Worm (Caenorhabditis elegans) whole organism, L1 larva: Measurements from ENCODE around the gene spe-36.

ENCODE experiments used
- C04F5.9 ChIP-seq: sonication (generic microtip); optimal IDR thresholded peaks from 2 replicates; lab custom pipeline; 2016; ENCODE audit warnings: missing genetic modification characterization, missing compliant biosample characterization
- C16A3.4 ChIP-seq: fragments of 150-350 bp; optimal IDR thresholded peaks from 2 replicates; lab custom pipeline; 2014; ENCODE audit warnings: missing biosample characterization, missing genetic modification characterization
- F16B12.6 ChIP-seq: fragments of 150-350 bp; optimal IDR thresholded peaks from 2 replicates; lab custom pipeline; 2014; ENCODE audit warnings: missing biosample characterization, missing genetic modification characterization
- Y116A8C.19 ChIP-seq: sonication (generic microtip); optimal IDR thresholded peaks from 2 replicates; lab custom pipeline; 2016; ENCODE audit warnings: missing compliant biosample characterization, missing genetic modification characterization, borderline replicate concordance
- aha-1 ChIP-seq: fragments of 150-350 bp; optimal IDR thresholded peaks from 2 replicates; lab custom pipeline; 2014; ENCODE audit warnings: missing biosample characterization, missing genetic modification characterization
- aly-2 ChIP-seq: fragments of 150-350 bp; optimal IDR thresholded peaks from 2 replicates; lab custom pipeline; 2014; ENCODE audit warnings: missing biosample characterization, missing genetic modification characterization
- ama-1 ChIP-seq: fragments of 150-350 bp; optimal IDR thresholded peaks from 2 replicates; lab custom pipeline; 2014
- ceh-63 ChIP-seq: fragments of 200-800 bp; sonication (Bioruptor generic); optimal IDR thresholded peaks from 2 replicates; lab custom pipeline; 2018; ENCODE audit warnings: mild to moderate bottlenecking, missing genetic modification characterization, missing compliant biosample characterization
- ceh-82 ChIP-seq, 3 experiments: fragments of 150-350 bp in 1 of 3; sonication (generic microtip) in 2 of 3; optimal IDR thresholded peaks; 2 replicates each; lab custom pipeline; 2014 to 2017; ENCODE audit warnings: missing biosample characterization in 3 of 3, missing genetic modification characterization in 3 of 3
- ceh-88 ChIP-seq: fragments of 200-800 bp; sonication (Bioruptor generic); IDR thresholded peaks from 2 replicates; pipeline ENCODE4 v1.3.6; 2022; ENCODE audit warnings: missing genetic modification characterization, missing compliant biosample characterization
- ceh-90 ChIP-seq: sonication (generic microtip); optimal IDR thresholded peaks from 2 replicates; lab custom pipeline; 2016; ENCODE audit warnings: missing genetic modification characterization, missing compliant biosample characterization
- ces-1 ChIP-seq: fragments of 150-350 bp; optimal IDR thresholded peaks from 2 replicates; lab custom pipeline; 2014; ENCODE audit warnings: missing biosample characterization, missing genetic modification reagents, missing genetic modification characterization
- dsc-1 ChIP-seq: sonication (generic microtip); optimal IDR thresholded peaks from 2 replicates; lab custom pipeline; 2016; ENCODE audit warnings: mild to moderate bottlenecking, missing genetic modification characterization, missing compliant biosample characterization
- efl-1 ChIP-seq, 4 experiments: fragments of 150-350 bp; optimal IDR thresholded peaks in 3 of 4; peaks in 1 of 4; 1 replicate in 1 of 4; 2 replicates in 3 of 4; lab custom pipeline; 2014; ENCODE audit warnings: missing biosample characterization in 2 of 4, missing genetic modification characterization in 2 of 4, missing genetic modification reagents in 2 of 4
- efl-3 ChIP-seq: fragments of 200-800 bp; sonication (Bioruptor generic); optimal IDR thresholded peaks from 2 replicates; lab custom pipeline; 2018; ENCODE audit warnings: mild to moderate bottlenecking, missing genetic modification characterization, missing compliant biosample characterization
- elt-3 ChIP-seq, 6 experiments: fragments of 150-350 bp in 1 of 6; sonication (generic microtip); optimal IDR thresholded peaks; 2 replicates each; lab custom pipeline; 2017 to 2018; ENCODE audit warnings: missing biosample characterization in 6 of 6, missing genetic modification characterization in 6 of 6, inconsistent platforms in 1 of 6
- fkh-10 ChIP-seq: sonication (generic microtip); optimal IDR thresholded peaks from 2 replicates; lab custom pipeline; 2017; ENCODE audit warnings: missing biosample characterization, missing genetic modification reagents, missing genetic modification characterization
- fkh-8 ChIP-seq: sonication (generic microtip); optimal IDR thresholded peaks from 2 replicates; lab custom pipeline; 2016; ENCODE audit warnings: mild to moderate bottlenecking, missing genetic modification characterization, missing compliant biosample characterization
- hlh-17 ChIP-seq: fragments of 200-800 bp; sonication (Bioruptor generic); optimal IDR thresholded peaks from 2 replicates; lab custom pipeline; 2018; ENCODE audit warnings: missing genetic modification characterization, mild to moderate bottlenecking, missing compliant biosample characterization, moderate library complexity, borderline replicate concordance
- hpl-2 ChIP-seq: fragments of 150-350 bp; optimal IDR thresholded peaks from 2 replicates; lab custom pipeline; 2014; ENCODE audit warnings: missing biosample characterization, missing genetic modification reagents, missing genetic modification characterization
- irx-1 ChIP-seq: sonication (generic microtip); optimal IDR thresholded peaks from 2 replicates; lab custom pipeline; 2016; ENCODE audit warnings: missing genetic modification characterization, missing compliant biosample characterization
- isw-1 ChIP-seq: fragments of 200-800 bp; sonication (Bioruptor generic); IDR thresholded peaks from 2 replicates; pipeline ENCODE4 v1.3.6; 2022; ENCODE audit warnings: missing genetic modification characterization, missing compliant biosample characterization
- jun-1 ChIP-seq: fragments of 150-350 bp; optimal IDR thresholded peaks from 2 replicates; lab custom pipeline; 2014; ENCODE audit warnings: missing biosample characterization, missing genetic modification reagents, missing genetic modification characterization
- lin-15B ChIP-seq: fragments of 150-350 bp; sonication (generic microtip); optimal IDR thresholded peaks from 3 replicates; lab custom pipeline; 2014; ENCODE audit warnings: missing biosample characterization, missing genetic modification characterization
- lin-39 ChIP-seq: fragments of 150-350 bp; optimal IDR thresholded peaks from 2 replicates; lab custom pipeline; 2014; ENCODE audit warnings: missing biosample characterization, missing genetic modification reagents, missing genetic modification characterization
- lir-3 ChIP-seq: sonication (generic microtip); optimal IDR thresholded peaks from 2 replicates; lab custom pipeline; 2016; ENCODE audit warnings: mild to moderate bottlenecking, missing genetic modification characterization, moderate library complexity, missing compliant biosample characterization; ENCODE audit not compliant: poor library complexity
- lsy-2 ChIP-seq, 2 experiments: fragments of 150-350 bp; optimal IDR thresholded peaks; 2 replicates each; lab custom pipeline; 2014; ENCODE audit warnings: missing biosample characterization in 2 of 2, missing genetic modification characterization in 2 of 2
- mdl-1 ChIP-seq, 2 experiments: fragments of 150-350 bp; optimal IDR thresholded peaks; 2 replicates each; lab custom pipeline; 2014 to 2017; ENCODE audit warnings: missing biosample characterization in 2 of 2, missing genetic modification characterization in 2 of 2, inconsistent platforms in 1 of 2
- nhr-11 ChIP-seq: fragments of 150-350 bp; optimal IDR thresholded peaks from 2 replicates; lab custom pipeline; 2014; ENCODE audit warnings: missing biosample characterization, missing genetic modification characterization
- nhr-12 ChIP-seq: sonication (generic microtip); optimal IDR thresholded peaks from 2 replicates; lab custom pipeline; 2017; ENCODE audit warnings: missing biosample characterization, missing genetic modification characterization
- nhr-19 ChIP-seq: fragments of 200-800 bp; sonication (Bioruptor generic); conservative IDR thresholded peaks from 2 replicates; pipeline ENCODE4 v1.3.6; 2022; ENCODE audit warnings: missing genetic modification characterization, missing compliant biosample characterization
- nhr-20 ChIP-seq: sonication (generic microtip); optimal IDR thresholded peaks from 2 replicates; lab custom pipeline; 2016; ENCODE audit warnings: mild to moderate bottlenecking, missing genetic modification characterization, missing compliant biosample characterization
- nhr-47 ChIP-seq: sonication (generic microtip); optimal IDR thresholded peaks from 2 replicates; lab custom pipeline; 2016; ENCODE audit warnings: mild to moderate bottlenecking, missing genetic modification characterization, moderate library complexity, missing compliant biosample characterization
- nhr-71 ChIP-seq: sonication (generic microtip); optimal IDR thresholded peaks from 2 replicates; lab custom pipeline; 2016; ENCODE audit warnings: mild to moderate bottlenecking, missing genetic modification characterization, moderate library complexity, missing compliant biosample characterization
- nhr-84 ChIP-seq: sonication (generic microtip); optimal IDR thresholded peaks from 2 replicates; lab custom pipeline; 2017; ENCODE audit warnings: missing biosample characterization, missing genetic modification characterization
- nhr-85 ChIP-seq: sonication (generic microtip); peaks from one replicate; lab custom pipeline; 2016; ENCODE audit warnings: missing genetic modification characterization, inconsistent platforms, missing compliant biosample characterization
- nhr-90 ChIP-seq: sonication (generic microtip); optimal IDR thresholded peaks from 2 replicates; lab custom pipeline; 2016; ENCODE audit warnings: mild to moderate bottlenecking, missing genetic modification characterization, missing compliant biosample characterization; ENCODE audit not compliant: poor library complexity
- pax-3 ChIP-seq: fragments of 200-800 bp; sonication (Bioruptor generic); optimal IDR thresholded peaks from 2 replicates; lab custom pipeline; 2018; ENCODE audit warnings: mild to moderate bottlenecking, missing genetic modification characterization, moderate library complexity, missing compliant biosample characterization
- snpc-4 ChIP-seq: fragments of 150-350 bp; optimal IDR thresholded peaks from 2 replicates; lab custom pipeline; 2014; ENCODE audit warnings: missing biosample characterization, missing genetic modification characterization
- snu-23 ChIP-seq: sonication (generic microtip); optimal IDR thresholded peaks from 2 replicates; lab custom pipeline; 2016; ENCODE audit warnings: missing genetic modification characterization, missing compliant biosample characterization
- sptf-1 ChIP-seq: fragments of 150-350 bp; optimal IDR thresholded peaks from 2 replicates; lab custom pipeline; 2014; ENCODE audit warnings: missing biosample characterization, missing genetic modification characterization
- sup-37 ChIP-seq: fragments of 200-800 bp; sonication (Bioruptor generic); optimal IDR thresholded peaks from 2 replicates; lab custom pipeline; 2018; ENCODE audit warnings: mild to moderate bottlenecking, missing genetic modification characterization, missing compliant biosample characterization
- swsn-7 ChIP-seq: sonication (generic microtip); optimal IDR thresholded peaks from 2 replicates; lab custom pipeline; 2016; ENCODE audit warnings: missing genetic modification characterization, missing compliant biosample characterization
- tlp-1 ChIP-seq: fragments of 150-350 bp; optimal IDR thresholded peaks from 2 replicates; lab custom pipeline; 2014; ENCODE audit warnings: missing biosample characterization, missing genetic modification characterization
- unc-30 ChIP-seq: sonication (generic microtip); optimal IDR thresholded peaks from 2 replicates; lab custom pipeline; 2017; ENCODE audit warnings: missing biosample characterization, missing genetic modification characterization
- unc-98 ChIP-seq: fragments of 200-800 bp; sonication (Bioruptor generic); IDR thresholded peaks from 2 replicates; pipeline ENCODE4 v1.3.6; 2022; ENCODE audit warnings: missing genetic modification characterization, missing compliant biosample characterization
- vab-15 ChIP-seq: sonication (generic microtip); optimal IDR thresholded peaks from 2 replicates; lab custom pipeline; 2017; ENCODE audit warnings: missing genotype, mild to moderate bottlenecking, missing genetic modification characterization, missing compliant biosample characterization
- xbp-1 ChIP-seq: sonication (generic microtip); optimal IDR thresholded peaks from 2 replicates; lab custom pipeline; 2016; ENCODE audit warnings: missing genetic modification characterization, missing compliant biosample characterization
- zag-1 ChIP-seq: fragments of 150-350 bp; optimal IDR thresholded peaks from 2 replicates; lab custom pipeline; 2014; ENCODE audit warnings: missing biosample characterization, missing genetic modification characterization
- zip-4 ChIP-seq: fragments of 200-800 bp; sonication (Bioruptor generic); optimal IDR thresholded peaks from 2 replicates; lab custom pipeline; 2018; ENCODE audit warnings: mild to moderate bottlenecking, missing genetic modification characterization, moderate library complexity, missing compliant biosample characterization
- ztf-11 ChIP-seq, 2 experiments: sonication (generic microtip); optimal IDR thresholded peaks; 2 replicates each; lab custom pipeline; 2016 to 2017; ENCODE audit warnings: missing genetic modification characterization in 2 of 2, missing biosample characterization in 1 of 2, missing compliant biosample characterization in 1 of 2
- ztf-4 ChIP-seq: fragments of 150-350 bp; optimal IDR thresholded peaks from 2 replicates; lab custom pipeline; 2014; ENCODE audit warnings: missing biosample characterization, missing genetic modification characterization

spe-36 gene

ce11 chrIV:11601721-11602405 is 9.8 kb upstream of the spe-36 start (continued):
- TF ChIP-seq mdl-1 (tag; optimal IDR thresholded peaks at IDR 0.05; lab: Kevin White, UChicago) (peak in 1 of 2 experiments; percentile 60), ceh-82 (tag; optimal IDR thresholded peaks at IDR 0.05; lab: Kevin White, UChicago) (peak; percentile 24 to 86 (median 63)), lir-3 (tag; lab: Kevin White, UChicago) (no peak), nhr-47 (peak; percentile 81), zip-4 (GFP tag; lab: Kevin White, UChicago) (no peak), C04F5.9 (tag; lab: Kevin White, UChicago) (peak; percentile 72), nhr-84 (tag; lab: Kevin White, UChicago) (no peak), isw-1 (GFP tag; lab: Robert Waterston, UW) (peak; percentile 62), tlp-1 (tag; lab: Kevin White, UChicago) (no peak), pax-3 (no peak), C16A3.4 (tag; lab: Kevin White, UChicago) (peak; percentile 81), hpl-2 (GFP tag; lab: Kevin White, UChicago) (peak; percentile 28), hlh-17 (no peak), ztf-4 (no peak), efl-3 (GFP tag; lab: Kevin White, UChicago) (no peak), nhr-20 (tag; lab: Kevin White, UChicago) (peak; percentile 73), efl-1 (optimal IDR thresholded peaks at IDR 0.05; lab: Kevin White, UChicago) (peak; percentile 76 to 84), efl-1 (GFP tag; optimal IDR thresholded peaks at IDR 0.05 in 1 of 2; lab: Kevin White, UChicago) (peak; percentile 71 to 97), ztf-11 (tag; optimal IDR thresholded peaks at IDR 0.05; lab: Kevin White, UChicago) (peak in 1 of 2 experiments; percentile 21), nhr-19 (GFP tag; lab: Robert Waterston, UW) (peak; percentile 72), ama-1 (lab: Kevin White, UChicago) (peak; percentile 27), snpc-4 (tag; lab: Kevin White, UChicago) (peak; percentile 52), ceh-88 (GFP tag; lab: Robert Waterston, UW) (no peak), unc-30 (tag; lab: Kevin White, UChicago) (no peak), lin-39 (tag; lab: Kevin White, UChicago) (peak; percentile 34), snu-23 (peak; percentile 82), lsy-2 (tag; optimal IDR thresholded peaks at IDR 0.05; lab: Kevin White, UChicago) (peak; percentile 79 to 97), fkh-8 (peak; percentile 72), dsc-1 (tag; lab: Kevin White, UChicago) (peak; percentile 46), sptf-1 (tag; lab: Kevin White, UChicago) (no peak), F16B12.6 (tag; lab: Kevin White, UChicago) (peak; percentile 22), elt-3 (tag; optimal IDR thresholded peaks at IDR 0.05; lab: Kevin White, UChicago) (peak in 1 of 6 experiments; percentile 52), unc-98 (GFP tag; lab: Robert Waterston, UW) (no peak), nhr-85 (tag; lab: Kevin White, UChicago) (peak; percentile 92), irx-1 (tag; lab: Kevin White, UChicago) (peak; percentile 57), nhr-71 (tag; lab: Kevin White, UChicago) (peak; percentile 82), lin-15B (peak; percentile 28), fkh-10 (GFP tag; lab: Kevin White, UChicago) (no peak), aha-1 (tag; lab: Kevin White, UChicago) (no peak), nhr-11 (tag; lab: Kevin White, UChicago) (no peak), nhr-12 (tag; lab: Kevin White, UChicago) (no peak), swsn-7 (tag; lab: Kevin White, UChicago) (peak; percentile 75), ces-1 (GFP tag; lab: Kevin White, UChicago) (no peak), aly-2 (tag; lab: Kevin White, UChicago) (peak; percentile 3), xbp-1 (tag; lab: Kevin White, UChicago) (peak; percentile 67), Y116A8C.19 (no peak), zag-1 (peak; percentile 25), ceh-63 (GFP tag; lab: Kevin White, UChicago) (no peak), nhr-90 (tag; lab: Kevin White, UChicago) (peak; percentile 54), vab-15 (tag; lab: Kevin White, UChicago) (no peak), ceh-90 (tag; lab: Kevin White, UChicago) (no peak), jun-1 (peak; percentile 50), sup-37 (GFP tag; lab: Kevin White, UChicago) (no peak)
